Worm (Caenorhabditis elegans) whole organism, early embryonic: ENCODE results near the gene epg-6.

Source experiments
- B0310.2 ChIP-seq: sonication (generic microtip); optimal IDR thresholded peaks from 2 replicates; lab custom pipeline; 2016; ENCODE audit warnings: mild to moderate bottlenecking, missing genetic modification characterization, missing compliant biosample characterization
- F13C5.2 ChIP-seq: sonication (generic microtip); optimal IDR thresholded peaks from 2 replicates; lab custom pipeline; 2017; ENCODE audit warnings: mild to moderate bottlenecking, missing genetic modification characterization, inconsistent platforms, missing compliant biosample characterization
- aly-1 ChIP-seq: sonication (generic microtip); optimal IDR thresholded peaks from 2 replicates; lab custom pipeline; 2016; ENCODE audit warnings: missing genetic modification characterization, missing compliant biosample characterization
- ama-1 ChIP-seq: fragments of 150-350 bp; optimal IDR thresholded peaks from 2 replicates; lab custom pipeline; 2014
- ceh-13 ChIP-seq: fragments of 200-800 bp; sonication (Bioruptor generic); optimal IDR thresholded peaks from 2 replicates; lab custom pipeline; 2018; ENCODE audit warnings: mild to moderate bottlenecking, missing genetic modification characterization, missing compliant biosample characterization
- ceh-36 ChIP-seq: sonication (generic microtip); optimal IDR thresholded peaks from 2 replicates; lab custom pipeline; 2016; ENCODE audit warnings: missing genetic modification characterization, inconsistent platforms, missing compliant biosample characterization
- ets-7 ChIP-seq: sonication (generic microtip); optimal IDR thresholded peaks from 2 replicates; lab custom pipeline; 2016; ENCODE audit warnings: missing genotype, missing genetic modification characterization, missing compliant biosample characterization
- flt-1 ChIP-seq: fragments of 200-800 bp; sonication (Bioruptor generic); IDR thresholded peaks from 2 replicates; pipeline ENCODE4 v1.3.6; 2022; ENCODE audit warnings: missing genetic modification characterization, missing compliant biosample characterization
- hmbx-1 ChIP-seq: sonication (generic microtip); optimal IDR thresholded peaks from 2 replicates; lab custom pipeline; 2016; ENCODE audit warnings: mild to moderate bottlenecking, missing genetic modification characterization, missing compliant biosample characterization
- hmg-4 ChIP-seq: fragments of 200-800 bp; sonication (Bioruptor generic); optimal IDR thresholded peaks from 2 replicates; lab custom pipeline; 2018; ENCODE audit warnings: mild to moderate bottlenecking, missing genetic modification characterization, missing compliant biosample characterization
- hnd-1 ChIP-seq: sonication (generic microtip); optimal IDR thresholded peaks from 2 replicates; lab custom pipeline; 2016; ENCODE audit warnings: missing genetic modification characterization, missing compliant biosample characterization
- pes-1 ChIP-seq: fragments of 200-800 bp; sonication (Bioruptor generic); IDR thresholded peaks from 2 replicates; pipeline ENCODE4 v1.3.6; 2022; ENCODE audit warnings: missing genetic modification reagents, missing genetic modification characterization, missing compliant biosample characterization
- scrt-1 ChIP-seq: fragments of 200-800 bp; sonication (Bioruptor generic); IDR thresholded peaks from 2 replicates; pipeline ENCODE4 v1.3.6; 2022; ENCODE audit warnings: missing genetic modification characterization, missing compliant biosample characterization
- sea-1 ChIP-seq: fragments of 200-800 bp; sonication (Bioruptor generic); conservative IDR thresholded peaks from 2 replicates; pipeline ENCODE4 v1.3.6; 2022; ENCODE audit warnings: missing genetic modification characterization, missing compliant biosample characterization
- tbx-11 ChIP-seq: fragments of 200-800 bp; sonication (Bioruptor generic); IDR thresholded peaks from 2 replicates; pipeline ENCODE4 v1.3.6; 2022; ENCODE audit warnings: missing genetic modification characterization, missing compliant biosample characterization
- tbx-37 ChIP-seq: fragments of 200-800 bp; sonication (Bioruptor generic); conservative IDR thresholded peaks from 2 replicates; pipeline ENCODE4 v1.3.6; 2022; ENCODE audit warnings: missing genetic modification reagents, missing genetic modification characterization, missing compliant biosample characterization
- tra-4 ChIP-seq: sonication (generic microtip); optimal IDR thresholded peaks from 2 replicates; lab custom pipeline; 2017; ENCODE audit warnings: missing genetic modification characterization, missing compliant biosample characterization

epg-6 gene

ce11 chrIII:10608161-10608560 lies 8.2 kb upstream of the epg-6 start:
- TF ChIP-seq flt-1 (GFP tag; lab: Robert Waterston, UW), result no peak
- no peak for TF ChIP-seq ama-1 (lab: Kevin White, UChicago)
- TF ChIP-seq ets-7 (tag; lab: Kevin White, UChicago), result no peak
- no peak for TF ChIP-seq aly-1
- TF ChIP-seq tbx-37 (GFP tag; lab: Robert Waterston, UW), result no peak
- no peak for TF ChIP-seq ceh-13
- TF ChIP-seq pes-1 (GFP tag; lab: Robert Waterston, UW), result no peak

- TF ChIP-seq hmg-4 (GFP tag; lab: Kevin White, UChicago) (no peak), flt-1 (GFP tag; lab: Robert Waterston, UW) (no peak), F13C5.2 (tag; lab: Kevin White, UChicago) (no peak), tbx-37 (GFP tag; lab: Robert Waterston, UW) (no peak), scrt-1 (GFP tag; lab: Robert Waterston, UW) (no peak), ama-1 (lab: Kevin White, UChicago) (no peak), ceh-36 (no peak), B0310.2 (tag; lab: Kevin White, UChicago) (no peak), hnd-1 (tag; lab: Kevin White, UChicago) (no peak), pes-1 (GFP tag; lab: Robert Waterston, UW) (no peak), ceh-13 (no peak)
Measured at ce11 chrIII:10605049-10605448, 5.1 kb upstream of the epg-6 start, which contains the start of gene rabx-5. Gene rabx-5, plus strand, starts transcription at chrIII:10605349.

- TF ChIP-seq pes-1 (GFP tag; lab: Robert Waterston, UW) (no peak), ceh-36 (no peak), sea-1 (GFP tag; lab: Robert Waterston, UW) (no peak), B0310.2 (tag; lab: Kevin White, UChicago) (no peak), hmg-4 (GFP tag; lab: Kevin White, UChicago) (no peak), flt-1 (GFP tag; lab: Robert Waterston, UW) (no peak), F13C5.2 (tag; lab: Kevin White, UChicago) (no peak), tbx-11 (GFP tag; lab: Robert Waterston, UW) (no peak), scrt-1 (GFP tag; lab: Robert Waterston, UW) (no peak), tra-4 (no peak), hmbx-1 (tag; lab: Kevin White, UChicago) (no peak), ets-7 (tag; lab: Kevin White, UChicago) (no peak)
Measured at ce11 chrIII:10604325-10604724, 4.3 kb upstream of the epg-6 start.

ce11 chrIII:10603248-10603647 lies 3.3 kb upstream of the epg-6 start, which contains the start of gene Y39A1A.2:
Gene Y39A1A.2, minus strand, starts transcription at chrIII:10603566.
- TF ChIP-seq F13C5.2 (tag; lab: Kevin White, UChicago), result no peak
- no peak for TF ChIP-seq aly-1
- no peak for TF ChIP-seq hnd-1 (tag; lab: Kevin White, UChicago)
- no peak for TF ChIP-seq pes-1 (GFP tag; lab: Robert Waterston, UW)
- no peak for TF ChIP-seq sea-1 (GFP tag; lab: Robert Waterston, UW)
- TF ChIP-seq hmg-4 (GFP tag; lab: Kevin White, UChicago), result no peak
- TF ChIP-seq tbx-11 (GFP tag; lab: Robert Waterston, UW), result no peak
- no peak for TF ChIP-seq tbx-37 (GFP tag; lab: Robert Waterston, UW)
- TF ChIP-seq ets-7 (tag; lab: Kevin White, UChicago), result no peak
- no peak for TF ChIP-seq hmbx-1 (tag; lab: Kevin White, UChicago)
- TF ChIP-seq ceh-13, result no peak
- no peak for TF ChIP-seq scrt-1 (GFP tag; lab: Robert Waterston, UW)
- TF ChIP-seq flt-1 (GFP tag; lab: Robert Waterston, UW), result no peak
- TF ChIP-seq B0310.2 (tag; lab: Kevin White, UChicago), result no peak
- TF ChIP-seq ceh-36, result no peak

- TF ChIP-seq ceh-36 (peak; percentile 59), B0310.2 (tag; lab: Kevin White, UChicago) (no peak)
Measured at ce11 chrIII:10600894-10601293, 906 bp upstream of the epg-6 start.

- TF ChIP-seq F13C5.2 (tag; lab: Kevin White, UChicago) (peak; percentile 58), sea-1 (GFP tag; lab: Robert Waterston, UW) (no peak)
Measured at ce11 chrIII:10599699-10600098, 289 bp downstream of the epg-6 start.

- TF ChIP-seq tbx-11 (GFP tag; lab: Robert Waterston, UW) (no peak), tbx-37 (GFP tag; lab: Robert Waterston, UW) (no peak), hnd-1 (tag; lab: Kevin White, UChicago) (no peak), tra-4 (no peak), sea-1 (GFP tag; lab: Robert Waterston, UW) (no peak), hmg-4 (GFP tag; lab: Kevin White, UChicago) (no peak), F13C5.2 (tag; lab: Kevin White, UChicago) (no peak), pes-1 (GFP tag; lab: Robert Waterston, UW) (no peak), B0310.2 (tag; lab: Kevin White, UChicago) (no peak), hmbx-1 (tag; lab: Kevin White, UChicago) (no peak), ets-7 (tag; lab: Kevin White, UChicago) (no peak), ama-1 (lab: Kevin White, UChicago) (no peak), flt-1 (GFP tag; lab: Robert Waterston, UW) (no peak), ceh-13 (no peak), ceh-36 (no peak), scrt-1 (GFP tag; lab: Robert Waterston, UW) (no peak)
Measured at ce11 chrIII:10596387-10596786, 3.6 kb downstream of the epg-6 start, which contains the start of gene Y39A1A.3. Gene Y39A1A.3, minus strand, starts transcription at chrIII:10596487.

- no peak for TF ChIP-seq tbx-11 (GFP tag; lab: Robert Waterston, UW)
- no peak for TF ChIP-seq aly-1
Measured at ce11 chrIII:10595066-10595465, 4.9 kb downstream of the epg-6 start, which contains the start of gene Y45F3A.9. Gene Y45F3A.9, minus strand, starts transcription at chrIII:10595166.
